Fruit fly (Drosophila melanogaster) whole organism, embryonic: Measurements from ENCODE around the gene CG13096.
A peak's percentile ranks its signal among the peaks of the same experiment; 100 is the strongest.

Experiments used
- Atf-2 ChIP-seq: fragments of 200-800 bp; sonication (Bioruptor generic); optimal IDR thresholded peaks from 2 replicates; lab custom pipeline; 2016; ENCODE audit warnings: missing biosample characterization, missing genetic modification characterization
- CG10321 ChIP-seq: fragments of 200-800 bp; sonication (Bioruptor generic); IDR thresholded peaks from 2 replicates; pipeline ENCODE4 v1.3.6; 2022; ENCODE audit warnings: missing biosample characterization, missing genetic modification characterization
- CG12155 ChIP-seq: fragments of 200-800 bp; sonication (Bioruptor generic); optimal IDR thresholded peaks from 3 replicates; lab custom pipeline; 2016; ENCODE audit warnings: missing biosample characterization, missing genetic modification characterization
- CG12769 ChIP-seq: fragments of 200-800 bp; sonication (Bioruptor generic); optimal IDR thresholded peaks from 2 replicates; lab custom pipeline; 2019; ENCODE audit warnings: missing biosample characterization, mild to moderate bottlenecking, missing genetic modification characterization, moderate library complexity
- CG14441 ChIP-seq: fragments of 200-800 bp; sonication (Bioruptor generic); IDR thresholded peaks from 2 replicates; pipeline ENCODE4 v1.3.6; 2022; ENCODE audit warnings: missing biosample characterization, missing genetic modification characterization
- CG14710 ChIP-seq: fragments of 200-800 bp; sonication (Bioruptor generic); optimal IDR thresholded peaks from 3 replicates; lab custom pipeline; 2019; ENCODE audit warnings: missing biosample characterization, mild to moderate bottlenecking, missing genetic modification characterization, moderate library complexity
- CG15073 ChIP-seq: fragments of 200-800 bp; sonication (Bioruptor generic); optimal IDR thresholded peaks from 2 replicates; lab custom pipeline; 2016; ENCODE audit warnings: missing biosample characterization, missing genetic modification characterization
- CG17802 ChIP-seq: fragments of 200-800 bp; sonication (Bioruptor generic); optimal IDR thresholded peaks from 2 replicates; lab custom pipeline; 2018; ENCODE audit warnings: missing biosample characterization, mild to moderate bottlenecking, missing genetic modification characterization, moderate library complexity
- CG2120 ChIP-seq: fragments of 200-800 bp; sonication (Bioruptor generic); optimal IDR thresholded peaks from 3 replicates; lab custom pipeline; 2016; ENCODE audit warnings: missing biosample characterization, missing genetic modification characterization
- CG31441 ChIP-seq: fragments of 200-800 bp; sonication (Bioruptor generic); IDR thresholded peaks from 2 replicates; pipeline ENCODE4 v1.3.6; 2022; ENCODE audit warnings: missing biosample characterization, missing genetic modification characterization
- CG3163 ChIP-seq: fragments of 200-800 bp; sonication (Bioruptor generic); optimal IDR thresholded peaks from 3 replicates; lab custom pipeline; 2016; ENCODE audit warnings: missing biosample characterization, missing genetic modification characterization
- CG3838 ChIP-seq: fragments of 200-800 bp; sonication (Bioruptor generic); optimal IDR thresholded peaks from 3 replicates; lab custom pipeline; 2016; ENCODE audit warnings: missing biosample characterization, missing genetic modification characterization
- CG4820 ChIP-seq: fragments of 200-800 bp; sonication (Bioruptor generic); optimal IDR thresholded peaks from 3 replicates; lab custom pipeline; 2016; ENCODE audit warnings: missing biosample characterization, missing genetic modification characterization
- CG5245 ChIP-seq: fragments of 200-800 bp; sonication (Bioruptor generic); optimal IDR thresholded peaks from 3 replicates; lab custom pipeline; 2016; ENCODE audit warnings: missing biosample characterization, missing genetic modification characterization
- CG7786 ChIP-seq: fragments of 200-800 bp; sonication (Bioruptor generic); optimal IDR thresholded peaks from 2 replicates; lab custom pipeline; 2016; ENCODE audit warnings: missing biosample characterization, missing genetic modification characterization
- CG7839 ChIP-seq: fragments of 200-800 bp; sonication (Bioruptor generic); optimal IDR thresholded peaks from 3 replicates; lab custom pipeline; 2018; ENCODE audit warnings: missing biosample characterization, mild to moderate bottlenecking, missing genetic modification characterization, moderate library complexity
- D ChIP-seq, 2 experiments: fragments of 200-800 bp in 1 of 2; fragments of >200 bp in 1 of 2; sonication (Bioruptor generic) in 1 of 2; optimal IDR thresholded peaks; 2 replicates in 1 of 2; 3 replicates in 1 of 2; lab custom pipeline; 2017; ENCODE audit warnings: mild to moderate bottlenecking in 1 of 2, missing biosample characterization in 1 of 2, missing genetic modification characterization in 1 of 2, missing genetic modification reagents in 1 of 2
- D19A ChIP-seq: fragments of 200-800 bp; optimal IDR thresholded peaks from 3 replicates; lab custom pipeline; 2019; ENCODE audit warnings: missing biosample characterization, mild to moderate bottlenecking, missing genetic modification characterization, moderate library complexity
- Dfd ChIP-seq, 2 experiments: fragments of >200 bp; optimal IDR thresholded peaks; 2 replicates each; lab custom pipeline; 2017; ENCODE audit warnings: missing biosample characterization in 2 of 2, missing genetic modification characterization in 2 of 2
- Dref ChIP-seq: fragments of 200-800 bp; sonication (Bioruptor generic); IDR thresholded peaks from 2 replicates; pipeline ENCODE4 v1.3.6; 2022; ENCODE audit warnings: missing biosample characterization, missing genetic modification characterization
- E2f2 ChIP-seq: fragments of 200-800 bp; sonication (Bioruptor generic); IDR thresholded peaks from 2 replicates; pipeline ENCODE4 v1.3.6; 2022; ENCODE audit warnings: missing biosample characterization, missing genetic modification characterization
- HLH4C ChIP-seq: fragments of 200-800 bp; sonication (Bioruptor generic); IDR thresholded peaks from 3 replicates; pipeline ENCODE4 v1.3.6; 2022; ENCODE audit warnings: missing biosample characterization, missing genetic modification characterization; ENCODE audit not compliant: partially characterized antibody
- Hr3 ChIP-seq: fragments of 200-800 bp; sonication (Bioruptor generic); optimal IDR thresholded peaks from 3 replicates; lab custom pipeline; 2016; ENCODE audit warnings: missing biosample characterization, missing genetic modification characterization
- Hr78 ChIP-seq, 2 experiments: fragments of 200-800 bp in 1 of 2; fragments of >200 bp in 1 of 2; sonication (Bioruptor generic) in 1 of 2; optimal IDR thresholded peaks; 2 replicates each; lab custom pipeline; 2017 to 2019; ENCODE audit warnings: missing biosample characterization in 2 of 2, missing genetic modification characterization in 2 of 2, mild to moderate bottlenecking in 1 of 2, moderate library complexity in 1 of 2
- Hsf ChIP-seq: fragments of 200-800 bp; sonication (Bioruptor generic); optimal IDR thresholded peaks from 3 replicates; lab custom pipeline; 2016; ENCODE audit warnings: missing biosample characterization, missing genetic modification characterization
- Jarid2 ChIP-seq: fragments of 200-800 bp; sonication (Bioruptor generic); optimal IDR thresholded peaks from 3 replicates; lab custom pipeline; 2017; ENCODE audit warnings: mild to moderate bottlenecking, missing biosample characterization, missing genetic modification reagents, missing genetic modification characterization
- Med ChIP-seq: fragments of 200-800 bp; sonication (Bioruptor generic); peaks from one replicate; lab custom pipeline; 2016; ENCODE audit warnings: missing biosample characterization, missing genetic modification characterization, mild to moderate bottlenecking, inconsistent platforms, moderate library complexity
- Opbp ChIP-seq: fragments of 200-800 bp; sonication (Bioruptor generic); IDR thresholded peaks from 3 replicates; pipeline ENCODE4 v1.3.6; 2022; ENCODE audit warnings: missing biosample characterization, missing genetic modification characterization; ENCODE audit not compliant: partially characterized antibody
- Scr ChIP-seq: fragments of 200-800 bp; sonication (Bioruptor generic); IDR thresholded peaks from 2 replicates; pipeline ENCODE4 v1.3.6; 2022; ENCODE audit warnings: missing biosample characterization, missing genetic modification characterization; ENCODE audit not compliant: partially characterized antibody
- Sox100B ChIP-seq: fragments of 200-800 bp; sonication (Bioruptor generic); optimal IDR thresholded peaks from 3 replicates; lab custom pipeline; 2018; ENCODE audit warnings: missing biosample characterization, mild to moderate bottlenecking, missing genetic modification characterization
- Spps ChIP-seq: fragments of 200-800 bp; sonication (Bioruptor generic); optimal IDR thresholded peaks from 2 replicates; lab custom pipeline; 2018; ENCODE audit warnings: missing biosample characterization, mild to moderate bottlenecking, missing genetic modification characterization
- Ssrp ChIP-seq: fragments of 200-800 bp; sonication (Bioruptor generic); optimal IDR thresholded peaks from 2 replicates; lab custom pipeline; 2018; ENCODE audit warnings: missing biosample characterization, mild to moderate bottlenecking, missing genetic modification characterization, moderate library complexity
- bigmax ChIP-seq: fragments of 200-800 bp; sonication (Bioruptor generic); optimal IDR thresholded peaks from 2 replicates; lab custom pipeline; 2018; ENCODE audit warnings: missing biosample characterization, mild to moderate bottlenecking, missing genetic modification characterization
- chif ChIP-seq, 2 experiments: fragments of 200-800 bp; sonication (Bioruptor generic); optimal IDR thresholded peaks; 3 replicates each; lab custom pipeline; 2016; ENCODE audit warnings: missing biosample characterization in 2 of 2, missing genetic modification characterization in 2 of 2
- ci ChIP-seq: fragments of 200-800 bp; sonication (Bioruptor generic); IDR thresholded peaks from 3 replicates; pipeline ENCODE4 v1.3.6; 2022; ENCODE audit warnings: missing biosample characterization, missing genetic modification characterization
- disco-r ChIP-seq: fragments of 200-800 bp; sonication (Bioruptor generic); optimal IDR thresholded peaks from 2 replicates; lab custom pipeline; 2016; ENCODE audit warnings: missing biosample characterization, missing genetic modification characterization
- eve ChIP-seq, 2 experiments: fragments of >200 bp; optimal IDR thresholded peaks; 2 replicates each; lab custom pipeline; 2017; ENCODE audit warnings: missing biosample characterization in 2 of 2, missing genetic modification characterization in 2 of 2
- fd102C ChIP-seq: fragments of 200-800 bp; sonication (Bioruptor generic); optimal IDR thresholded peaks from 2 replicates; lab custom pipeline; 2018; ENCODE audit warnings: missing biosample characterization, mild to moderate bottlenecking, missing genetic modification characterization, moderate library complexity
- fd96Cb ChIP-seq: fragments of 200-800 bp; sonication (Bioruptor generic); optimal IDR thresholded peaks from 2 replicates; lab custom pipeline; 2018; ENCODE audit warnings: missing biosample characterization, mild to moderate bottlenecking, missing genetic modification characterization, moderate library complexity
- grau ChIP-seq: fragments of 200-800 bp; optimal IDR thresholded peaks from 3 replicates; lab custom pipeline; 2019; ENCODE audit warnings: missing biosample characterization, mild to moderate bottlenecking, missing genetic modification characterization, moderate library complexity
- inv ChIP-seq: fragments of 200-800 bp; sonication (Bioruptor generic); IDR thresholded peaks from 2 replicates; pipeline ENCODE4 v1.3.6; 2022; ENCODE audit warnings: missing biosample characterization, missing genetic modification characterization; ENCODE audit not compliant: partially characterized antibody
- lola ChIP-seq, 3 experiments: fragments of >200 bp in 2 of 3; fragments of 200-800 bp in 1 of 3; sonication (Bioruptor generic) in 1 of 3; optimal IDR thresholded peaks; 2 replicates each; lab custom pipeline; 2017 to 2019; ENCODE audit warnings: missing biosample characterization in 3 of 3, missing genetic modification characterization in 3 of 3, mild to moderate bottlenecking in 1 of 3, moderate library complexity in 1 of 3
- luna ChIP-seq: fragments of 200-800 bp; sonication (Bioruptor generic); optimal IDR thresholded peaks from 2 replicates; lab custom pipeline; 2016; ENCODE audit warnings: missing biosample characterization, missing genetic modification characterization
- nom ChIP-seq: fragments of 200-800 bp; sonication (Bioruptor generic); optimal IDR thresholded peaks from 2 replicates; lab custom pipeline; 2017; ENCODE audit warnings: missing biosample characterization, missing genetic modification characterization, mild to moderate bottlenecking, moderate library complexity, missing genetic modification reagents
- org-1 ChIP-seq: fragments of 200-800 bp; sonication (Bioruptor generic); optimal IDR thresholded peaks from 2 replicates; lab custom pipeline; 2017; ENCODE audit warnings: missing biosample characterization, missing genetic modification characterization
- p53 ChIP-seq: fragments of 200-800 bp; sonication (Bioruptor generic); optimal IDR thresholded peaks from 2 replicates; lab custom pipeline; 2016; ENCODE audit warnings: missing biosample characterization, missing genetic modification characterization
- pros ChIP-seq: fragments of 200-800 bp; sonication (Bioruptor generic); optimal IDR thresholded peaks from 3 replicates; lab custom pipeline; 2019; ENCODE audit warnings: missing biosample characterization, mild to moderate bottlenecking, missing genetic modification characterization, moderate library complexity
- seq ChIP-seq: fragments of 200-800 bp; sonication (Bioruptor generic); IDR thresholded peaks from 2 replicates; pipeline ENCODE4 v1.3.6; 2022; ENCODE audit warnings: missing biosample characterization, missing genetic modification characterization
- wor ChIP-seq: fragments of 200-800 bp; sonication (Bioruptor generic); IDR thresholded peaks from 2 replicates; pipeline ENCODE4 v1.3.6; 2022; ENCODE audit warnings: missing biosample characterization, missing genetic modification characterization
- zen2 ChIP-seq: fragments of 200-800 bp; sonication (Bioruptor generic); IDR thresholded peaks from 3 replicates; pipeline ENCODE4 v1.3.6; 2022; ENCODE audit warnings: missing biosample characterization, missing genetic modification characterization; ENCODE audit not compliant: partially characterized antibody

CG13096 gene

dm6 chr2L:8478379-8478778 is 33.3 kb downstream of the CG13096 start (continued):
- TF ChIP-seq seq (0 out of 2 replicates have a peak, but pooled peaks have one; percentile 12), Hr78 (GFP tag; optimal IDR thresholded peaks at IDR 0.05; lab: Kevin White, UChicago) (peak in 1 of 2 experiments; percentile 93), zen2 (0 out of 3 replicates have a peak, but pooled peaks have one; percentile 40), org-1 (no peak), luna (GFP tag; lab: Kevin White, UChicago) (no peak), Jarid2 (GFP tag; lab: Kevin White, UChicago) (peak; percentile 55), Sox100B (GFP tag; lab: Kevin White, UChicago) (no peak), lola (GFP tag; optimal IDR thresholded peaks at IDR 0.05; lab: Kevin White, UChicago) (no peak), CG7839 (tag; lab: Kevin White, UChicago) (no peak), CG7786 (GFP tag; lab: Kevin White, UChicago) (no peak), ci (0 out of 3 replicates have a peak, but pooled peaks have one; percentile 35), CG2120 (GFP tag; lab: Kevin White, UChicago) (no peak), fd96Cb (tag; lab: Kevin White, UChicago) (no peak), Spps (tag; lab: Kevin White, UChicago) (no peak), CG15073 (GFP tag; lab: Kevin White, UChicago) (no peak), Med (GFP tag; lab: Kevin White, UChicago) (peak; percentile 44), Ssrp (tag; lab: Kevin White, UChicago) (no peak), E2f2 (peak; percentile 30; the same call in 1 of the 2 replicates), CG10321 (GFP tag; lab: Robert Waterston, UW) (no peak), CG3163 (GFP tag; lab: Kevin White, UChicago) (no peak), CG12155 (peak; percentile 13), Scr (GFP tag; lab: Robert Waterston, UW) (no peak), CG3838 (no peak), disco-r (GFP tag; lab: Kevin White, UChicago) (no peak), CG17802 (tag; lab: Kevin White, UChicago) (no peak), Opbp (GFP tag; lab: Robert Waterston, UW) (no peak), eve (GFP tag; optimal IDR thresholded peaks at IDR 0.05; lab: Kevin White, UChicago) (no peak), Hr3 (GFP tag; lab: Kevin White, UChicago) (no peak), grau (tag; lab: Kevin White, UChicago) (no peak), Hsf (GFP tag; lab: Kevin White, UChicago) (no peak), CG4820 (GFP tag; lab: Kevin White, UChicago) (no peak), D19A (tag; lab: Kevin White, UChicago) (no peak), wor (GFP tag; lab: Robert Waterston, UW) (no peak), p53 (GFP tag; lab: Kevin White, UChicago) (no peak), CG14441 (GFP tag; lab: Robert Waterston, UW) (no peak), Dref (GFP tag; lab: Robert Waterston, UW) (no peak), Atf-2 (GFP tag; lab: Kevin White, UChicago) (no peak), pros (peak; percentile 71), CG5245 (GFP tag; lab: Kevin White, UChicago) (no peak), CG12769 (tag; lab: Kevin White, UChicago) (peak; percentile 84), Dfd (GFP tag; optimal IDR thresholded peaks at IDR 0.05; lab: Kevin White, UChicago) (no peak), CG31441 (GFP tag; lab: Robert Waterston, UW) (no peak), bigmax (GFP tag; lab: Kevin White, UChicago) (no peak), D (optimal IDR thresholded peaks at IDR 0.05; lab: Kevin White, UChicago) (peak; percentile 15), D (GFP tag; optimal IDR thresholded peaks at IDR 0.05; lab: Kevin White, UChicago) (no peak), fd102C (GFP tag; lab: Kevin White, UChicago) (no peak), HLH4C (no peak), inv (GFP tag; lab: Robert Waterston, UW) (no peak), nom (GFP tag; lab: Kevin White, UChicago) (no peak), CG14710 (no peak), chif (GFP tag; optimal IDR thresholded peaks at IDR 0.05; lab: Kevin White, UChicago) (no peak)
